Fruit fly (Drosophila melanogaster) whole organism, embryonic: ENCODE data around the gene CG33511.

Source experiments
- C15 ChIP-seq: fragments of 200-800 bp; sonication (Bioruptor generic); IDR thresholded peaks from 3 replicates; pipeline ENCODE4 v1.3.6; 2022; ENCODE audit warnings: missing biosample characterization, missing genetic modification characterization
- CG10147 ChIP-seq: fragments of 200-800 bp; sonication (Bioruptor generic); optimal IDR thresholded peaks from 2 replicates; lab custom pipeline; 2019; ENCODE audit warnings: missing biosample characterization, mild to moderate bottlenecking, missing genetic modification characterization, moderate library complexity
- CG10979 ChIP-seq: fragments of 200-800 bp; sonication (Bioruptor generic); optimal IDR thresholded peaks from 2 replicates; lab custom pipeline; 2018; ENCODE audit warnings: missing biosample characterization, mild to moderate bottlenecking, missing genetic modification characterization, moderate library complexity
- CG12299 ChIP-seq: fragments of 200-800 bp; sonication (Bioruptor generic); optimal IDR thresholded peaks from 2 replicates; lab custom pipeline; 2018; ENCODE audit warnings: missing biosample characterization, mild to moderate bottlenecking, missing genetic modification characterization
- CG13287 ChIP-seq: fragments of 200-800 bp; sonication (Bioruptor generic); IDR thresholded peaks from 2 replicates; pipeline ENCODE4 v1.3.6; 2022; ENCODE audit warnings: missing biosample characterization, missing genetic modification characterization; ENCODE audit not compliant: partially characterized antibody
- CG14667 ChIP-seq: fragments of 200-800 bp; sonication (Bioruptor generic); IDR thresholded peaks from 2 replicates; pipeline ENCODE4 v1.3.6; 2022; ENCODE audit warnings: missing biosample characterization, missing genetic modification characterization
- CG14710 ChIP-seq: fragments of 200-800 bp; sonication (Bioruptor generic); optimal IDR thresholded peaks from 3 replicates; lab custom pipeline; 2019; ENCODE audit warnings: missing biosample characterization, mild to moderate bottlenecking, missing genetic modification characterization, moderate library complexity
- CG17359 ChIP-seq: fragments of 200-800 bp; sonication (Bioruptor generic); optimal IDR thresholded peaks from 3 replicates; lab custom pipeline; 2018; ENCODE audit warnings: missing biosample characterization, mild to moderate bottlenecking, missing genetic modification characterization, moderate library complexity
- CG17385 ChIP-seq: fragments of 200-800 bp; sonication (Bioruptor generic); optimal IDR thresholded peaks from 3 replicates; lab custom pipeline; 2018; ENCODE audit warnings: missing biosample characterization, mild to moderate bottlenecking, missing genetic modification characterization
- CG17612 ChIP-seq: fragments of 200-800 bp; sonication (Bioruptor generic); IDR thresholded peaks from 2 replicates; pipeline ENCODE4 v1.3.6; 2022; ENCODE audit warnings: missing biosample characterization, missing genetic modification characterization
- CG2120 ChIP-seq: fragments of 200-800 bp; sonication (Bioruptor generic); optimal IDR thresholded peaks from 3 replicates; lab custom pipeline; 2016; ENCODE audit warnings: missing biosample characterization, missing genetic modification characterization
- CG2678 ChIP-seq: fragments of 200-800 bp; sonication (Bioruptor generic); optimal IDR thresholded peaks from 3 replicates; lab custom pipeline; 2019; ENCODE audit warnings: missing biosample characterization, mild to moderate bottlenecking, missing genetic modification characterization, moderate library complexity
- CG2712 ChIP-seq: fragments of 200-800 bp; optimal IDR thresholded peaks from 3 replicates; lab custom pipeline; 2019; ENCODE audit warnings: missing biosample characterization, mild to moderate bottlenecking, missing genetic modification characterization, moderate library complexity
- CG2875 ChIP-seq: fragments of 200-800 bp; sonication (Bioruptor generic); optimal IDR thresholded peaks from 2 replicates; lab custom pipeline; 2017; ENCODE audit warnings: missing biosample characterization, mild to moderate bottlenecking, missing genetic modification characterization, missing genetic modification reagents
- CG34376 ChIP-seq: fragments of 200-800 bp; sonication (Bioruptor generic); optimal IDR thresholded peaks from 2 replicates; lab custom pipeline; 2018; ENCODE audit warnings: missing biosample characterization, mild to moderate bottlenecking, missing genetic modification characterization
- CG4328 ChIP-seq: fragments of 200-800 bp; sonication (Bioruptor generic); optimal IDR thresholded peaks from 3 replicates; lab custom pipeline; 2017; ENCODE audit warnings: missing biosample characterization, missing genetic modification reagents, missing genetic modification characterization
- CG6765 ChIP-seq: fragments of 200-800 bp; sonication (Bioruptor generic); optimal IDR thresholded peaks from 3 replicates; lab custom pipeline; 2017; ENCODE audit warnings: missing biosample characterization, mild to moderate bottlenecking, missing genetic modification characterization
- CG8290 ChIP-seq, 3 experiments: fragments of 200-800 bp; sonication (Bioruptor generic); optimal IDR thresholded peaks; 2 replicates each; lab custom pipeline; 2016 to 2019; ENCODE audit warnings: missing biosample characterization in 3 of 3, missing genetic modification characterization in 3 of 3, mild to moderate bottlenecking in 2 of 3, moderate library complexity in 1 of 3
- CG9932 ChIP-seq: fragments of 200-800 bp; sonication (Bioruptor generic); IDR thresholded peaks from 2 replicates; pipeline ENCODE4 v1.3.6; 2022; ENCODE audit warnings: missing biosample characterization, missing genetic modification characterization
- CTCF ChIP-seq: fragments of 200-800 bp; sonication (Bioruptor generic); optimal IDR thresholded peaks from 2 replicates; lab custom pipeline; 2017; ENCODE audit warnings: missing biosample characterization, mild to moderate bottlenecking, missing genetic modification characterization, moderate library complexity
- D19A ChIP-seq: fragments of 200-800 bp; optimal IDR thresholded peaks from 3 replicates; lab custom pipeline; 2019; ENCODE audit warnings: missing biosample characterization, mild to moderate bottlenecking, missing genetic modification characterization, moderate library complexity
- Hmr ChIP-seq: fragments of 200-800 bp; sonication (Bioruptor generic); optimal IDR thresholded peaks from 3 replicates; lab custom pipeline; 2017; ENCODE audit warnings: mild to moderate bottlenecking, missing biosample characterization, missing genetic modification reagents, missing genetic modification characterization
- Hmx ChIP-seq: fragments of 200-800 bp; sonication (Bioruptor generic); optimal IDR thresholded peaks from 2 replicates; lab custom pipeline; 2016; ENCODE audit warnings: missing biosample characterization, missing genetic modification characterization
- NC2β ChIP-seq: fragments of 200-800 bp; sonication (Bioruptor generic); optimal IDR thresholded peaks from 2 replicates; lab custom pipeline; 2016; ENCODE audit warnings: missing biosample characterization, missing genetic modification characterization
- Poxn ChIP-seq: fragments of 200-800 bp; sonication (Bioruptor generic); IDR thresholded peaks from 2 replicates; pipeline ENCODE4 v1.3.6; 2022; ENCODE audit warnings: missing biosample characterization, missing genetic modification characterization
- Scr ChIP-seq: fragments of 200-800 bp; sonication (Bioruptor generic); IDR thresholded peaks from 2 replicates; pipeline ENCODE4 v1.3.6; 2022; ENCODE audit warnings: missing biosample characterization, missing genetic modification characterization; ENCODE audit not compliant: partially characterized antibody
- Side ChIP-seq: fragments of 200-800 bp; sonication (Bioruptor generic); optimal IDR thresholded peaks from 2 replicates; lab custom pipeline; 2016; ENCODE audit warnings: missing biosample characterization, missing genetic modification characterization
- ara ChIP-seq: fragments of 200-800 bp; sonication (Bioruptor generic); IDR thresholded peaks from 2 replicates; pipeline ENCODE4 v1.3.6; 2022; ENCODE audit warnings: missing biosample characterization, missing genetic modification characterization
- crol ChIP-seq: fragments of 200-800 bp; sonication (Bioruptor generic); IDR thresholded peaks from 2 replicates; pipeline ENCODE4 v1.3.6; 2022; ENCODE audit warnings: missing biosample characterization, missing genetic modification characterization
- crp ChIP-seq, 2 experiments: fragments of 200-800 bp; sonication (Bioruptor generic); optimal IDR thresholded peaks; 2 replicates in 1 of 2; 3 replicates in 1 of 2; lab custom pipeline; 2017; ENCODE audit warnings: missing biosample characterization in 2 of 2, missing genetic modification characterization in 2 of 2, mild to moderate bottlenecking in 1 of 2, moderate library complexity in 1 of 2
- cwo ChIP-seq: fragments of 200-800 bp; sonication (Bioruptor generic); optimal IDR thresholded peaks from 3 replicates; lab custom pipeline; 2017; ENCODE audit warnings: missing biosample characterization, missing genetic modification characterization, mild to moderate bottlenecking, moderate library complexity, missing genetic modification reagents
- da ChIP-seq: fragments of 200-800 bp; sonication (Bioruptor generic); optimal IDR thresholded peaks from 2 replicates; lab custom pipeline; 2016; ENCODE audit warnings: missing biosample characterization, missing genetic modification characterization
- danr ChIP-seq: fragments of 200-800 bp; sonication (Bioruptor generic); IDR thresholded peaks from 2 replicates; pipeline ENCODE4 v1.3.6; 2022; ENCODE audit warnings: missing biosample characterization, missing genetic modification characterization
- dimm ChIP-seq: fragments of 200-800 bp; sonication (Bioruptor generic); IDR thresholded peaks from 2 replicates; pipeline ENCODE4 v1.3.6; 2022; ENCODE audit warnings: missing biosample characterization, missing genetic modification characterization
- dmrt99B ChIP-seq: fragments of 200-800 bp; sonication (Bioruptor generic); optimal IDR thresholded peaks from 2 replicates; lab custom pipeline; 2018; ENCODE audit warnings: missing biosample characterization, mild to moderate bottlenecking, missing genetic modification characterization, moderate library complexity
- gcm ChIP-seq: fragments of 200-800 bp; sonication (Bioruptor generic); optimal IDR thresholded peaks from 2 replicates; lab custom pipeline; 2019; ENCODE audit warnings: missing biosample characterization, mild to moderate bottlenecking, missing genetic modification characterization, moderate library complexity
- gem ChIP-seq: fragments of 200-800 bp; sonication (Bioruptor generic); optimal IDR thresholded peaks from 2 replicates; lab custom pipeline; 2019; ENCODE audit warnings: missing biosample characterization, mild to moderate bottlenecking, missing genetic modification characterization, moderate library complexity
- hkb ChIP-seq, 2 experiments: fragments of 200-800 bp in 1 of 2; fragments of >200 bp in 1 of 2; sonication (Bioruptor generic) in 1 of 2; IDR thresholded peaks in 1 of 2; optimal IDR thresholded peaks in 1 of 2; 2 replicates each; pipeline versions ENCODE4 v1.3.6 to Lab custom; 2017 to 2022; ENCODE audit warnings: missing biosample characterization in 1 of 2, missing genetic modification characterization in 1 of 2
- nmo ChIP-seq: fragments of 200-800 bp; sonication (Bioruptor generic); optimal IDR thresholded peaks from 2 replicates; lab custom pipeline; 2018; ENCODE audit warnings: missing biosample characterization, mild to moderate bottlenecking, missing genetic modification characterization, moderate library complexity
- pnt ChIP-seq: fragments of 200-800 bp; sonication (Bioruptor generic); optimal IDR thresholded peaks from 3 replicates; lab custom pipeline; 2016; ENCODE audit warnings: missing biosample characterization, missing genetic modification characterization
- sens ChIP-seq: fragments of 200-800 bp; sonication (Bioruptor generic); peaks from one replicate; lab custom pipeline; 2016; ENCODE audit warnings: missing biosample characterization, missing genetic modification characterization
- sr ChIP-seq: fragments of 200-800 bp; sonication (Bioruptor generic); IDR thresholded peaks from 3 replicates; pipeline ENCODE4 v1.3.6; 2022; ENCODE audit warnings: missing biosample characterization, missing genetic modification characterization
- stwl ChIP-seq: fragments of 200-800 bp; sonication (Bioruptor generic); optimal IDR thresholded peaks from 3 replicates; lab custom pipeline; 2018; ENCODE audit warnings: missing biosample characterization, mild to moderate bottlenecking, missing genetic modification characterization, moderate library complexity
- twi ChIP-seq: fragments of 200-800 bp; optimal IDR thresholded peaks from 2 replicates; lab custom pipeline; 2019; ENCODE audit warnings: missing biosample characterization, mild to moderate bottlenecking, missing genetic modification characterization, moderate library complexity
- unpg ChIP-seq: fragments of 200-800 bp; sonication (Bioruptor generic); optimal IDR thresholded peaks from 3 replicates; lab custom pipeline; 2018; ENCODE audit warnings: missing biosample characterization, mild to moderate bottlenecking, missing genetic modification characterization, moderate library complexity
- zen2 ChIP-seq: fragments of 200-800 bp; sonication (Bioruptor generic); IDR thresholded peaks from 3 replicates; pipeline ENCODE4 v1.3.6; 2022; ENCODE audit warnings: missing biosample characterization, missing genetic modification characterization; ENCODE audit not compliant: partially characterized antibody
- zf30C ChIP-seq: fragments of 200-800 bp; sonication (Bioruptor generic); optimal IDR thresholded peaks from 3 replicates; lab custom pipeline; 2018; ENCODE audit warnings: missing biosample characterization, mild to moderate bottlenecking, missing genetic modification characterization

The CG33511 gene

DNA sequence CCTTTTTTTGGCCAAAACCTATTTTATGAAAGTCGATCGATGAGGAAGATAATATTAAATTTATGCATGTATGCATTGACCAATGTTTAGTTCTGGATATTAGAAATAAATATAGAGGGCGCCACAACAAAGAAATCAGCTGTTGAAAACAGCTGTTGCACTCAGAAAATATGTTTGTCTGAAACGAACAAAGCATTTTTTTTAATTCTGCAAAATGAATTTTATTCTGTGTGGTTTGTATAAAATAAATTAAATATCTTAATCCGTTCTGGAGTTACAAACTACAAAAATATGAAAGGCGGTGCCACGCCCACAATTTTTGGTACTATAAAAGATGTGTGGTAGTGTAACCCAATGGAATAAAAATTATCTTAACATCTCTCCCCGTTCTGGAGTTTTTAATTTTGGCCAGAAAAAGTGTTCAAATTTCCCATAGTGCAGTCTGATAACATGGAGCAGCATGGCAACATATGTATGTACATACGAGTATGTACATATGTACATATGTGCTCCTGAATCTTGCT is 26.5 kb upstream of the CG33511 start (continued):
- TF ChIP-seq ara (peak; percentile 64; the same call in 1 of the 2 replicates), CG14710 (peak; percentile 69), Hmr (GFP tag; lab: Kevin White, UChicago) (peak; percentile 49), CG14667 (GFP tag; lab: Robert Waterston, UW) (no peak), CG17612 (no peak), Poxn (GFP tag; lab: Robert Waterston, UW) (no peak), zf30C (GFP tag; lab: Kevin White, UChicago) (peak; percentile 83), sens (peak; percentile 95), dimm (GFP tag; lab: Robert Waterston, UW) (no peak), CG9932 (GFP tag; lab: Robert Waterston, UW) (no peak), CG10979 (tag; lab: Kevin White, UChicago) (peak; percentile 66), danr (GFP tag; lab: Robert Waterston, UW) (no peak), CG12299 (tag; lab: Kevin White, UChicago) (peak; percentile 20), C15 (0 out of 3 replicates have a peak, but pooled peaks have one; percentile 54), CG8290 (GFP tag; optimal IDR thresholded peaks at IDR 0.05; lab: Kevin White, UChicago) (peak; percentile 67), CG8290 (tag; optimal IDR thresholded peaks at IDR 0.05; lab: Kevin White, UChicago) (peak; percentile 2 to 60), sr (GFP tag; lab: Robert Waterston, UW) (no peak), Hmx (peak; percentile 40)
- TF ChIP-seq, all 482 proteins: peak for 237

DNA sequence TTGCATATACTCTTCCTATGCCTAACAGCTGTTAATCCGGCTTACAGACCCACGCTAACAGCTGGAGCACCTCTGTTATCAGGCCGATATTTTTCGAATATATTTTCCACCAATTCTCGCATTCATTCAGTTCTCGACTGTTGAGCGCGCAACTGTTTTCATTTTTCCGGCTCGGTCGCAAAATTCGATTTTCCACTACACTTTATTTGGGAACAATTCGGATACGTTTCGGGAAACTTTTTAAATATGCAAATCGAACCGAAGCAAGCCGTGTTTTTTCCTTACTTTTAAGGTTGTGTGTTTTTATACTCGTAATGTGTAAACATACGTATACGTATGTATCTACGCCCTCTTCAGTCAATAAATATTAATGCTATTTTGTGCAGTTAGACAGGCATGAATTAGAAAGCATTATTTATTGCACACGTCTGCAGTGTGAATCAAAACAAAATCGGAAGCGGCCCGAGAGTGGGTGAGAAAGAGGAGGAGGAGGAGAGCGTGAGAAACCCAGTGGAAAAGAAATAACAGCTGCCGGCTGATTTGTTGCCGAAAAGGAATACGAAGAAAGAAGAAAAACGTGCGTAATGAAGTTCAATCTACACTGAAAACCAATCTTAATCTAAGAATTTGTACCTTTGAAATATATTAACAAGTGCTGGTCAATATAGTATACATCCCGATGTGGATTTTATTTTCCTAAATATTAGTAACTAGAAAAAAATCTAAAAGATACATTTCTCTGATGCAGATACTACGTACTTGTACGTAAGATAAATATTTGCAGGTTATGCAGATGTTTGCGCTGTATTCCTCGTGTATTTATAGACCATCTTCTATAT is 25.6 kb upstream of the CG33511 start:
- TF ChIP-seq CG10147 (GFP tag; lab: Kevin White, UChicago) (peak; percentile 7), pnt (no peak), CG2875 (GFP tag; lab: Kevin White, UChicago) (no peak), cwo (GFP tag; lab: Kevin White, UChicago) (peak; percentile 51), twi (tag; lab: Kevin White, UChicago) (no peak), Scr (GFP tag; lab: Robert Waterston, UW) (peak; percentile 49), CG6765 (GFP tag; lab: Kevin White, UChicago) (no peak), CTCF (GFP tag; lab: Kevin White, UChicago) (peak; percentile 1), unpg (GFP tag; lab: Kevin White, UChicago) (peak; percentile 29), D19A (peak; percentile 88), CG13287 (GFP tag; lab: Robert Waterston, UW) (peak; percentile 26; the same call in 1 of the 2 replicates), nmo (GFP tag; lab: Kevin White, UChicago) (peak; percentile 23), crp (GFP tag; optimal IDR thresholded peaks at IDR 0.05; lab: Kevin White, UChicago) (peak in 1 of 2 experiments; percentile 2), CG34376 (GFP tag; lab: Kevin White, UChicago) (no peak), gcm (GFP tag; lab: Kevin White, UChicago) (no peak), NC2β (GFP tag; lab: Kevin White, UChicago) (no peak), CG2712 (peak; percentile 12), da (GFP tag; lab: Kevin White, UChicago) (no peak), hkb (optimal IDR thresholded peaks at IDR 0.05; lab: Kevin White, UChicago) (no peak), hkb (GFP tag; IDR thresholded peaks at IDR 0.05; lab: Robert Waterston, UW) (peak; percentile 26; the same call in 1 of the 2 replicates), crol (GFP tag; lab: Robert Waterston, UW) (0 out of 2 replicates have a peak, but pooled peaks have one; percentile 9), stwl (tag; lab: Kevin White, UChicago) (peak; percentile 23), Side (GFP tag; lab: Kevin White, UChicago) (no peak), CG2120 (peak; percentile 15), CG17359 (tag; lab: Kevin White, UChicago) (peak; percentile 1), zen2 (GFP tag; lab: Robert Waterston, UW) (no peak), dmrt99B (no peak), CG4328 (GFP tag; lab: Kevin White, UChicago) (no peak), gem (peak; percentile 42), CG17385 (GFP tag; lab: Kevin White, UChicago) (peak; percentile 17), CG2678 (peak; percentile 12)
